Worm (Caenorhabditis elegans) whole organism, L4/young adult: ENCODE measurements around the gene msp-57.
"Not testable (repeated sequence)": the region's sequence is repeated elsewhere in the genome, so short reads cannot be mapped to it uniquely, and the experiment has no call there.

Experiments
- W03F9.2 ChIP-seq: fragments of 150-350 bp; optimal IDR thresholded peaks from 2 replicates; lab custom pipeline; 2014; ENCODE audit warnings: missing biosample characterization, missing genetic modification characterization
- dao-5 ChIP-seq: sonication (generic microtip); optimal IDR thresholded peaks from 2 replicates; lab custom pipeline; 2016; ENCODE audit warnings: missing genotype, missing genetic modification characterization, moderate library complexity, missing compliant biosample characterization
- him-1 ChIP-seq: sonication (generic microtip); optimal IDR thresholded peaks from 2 replicates; lab custom pipeline; 2016; ENCODE audit warnings: missing genotype, missing genetic modification reagents, missing genetic modification characterization, missing compliant biosample characterization

msp-57 gene

DNA sequence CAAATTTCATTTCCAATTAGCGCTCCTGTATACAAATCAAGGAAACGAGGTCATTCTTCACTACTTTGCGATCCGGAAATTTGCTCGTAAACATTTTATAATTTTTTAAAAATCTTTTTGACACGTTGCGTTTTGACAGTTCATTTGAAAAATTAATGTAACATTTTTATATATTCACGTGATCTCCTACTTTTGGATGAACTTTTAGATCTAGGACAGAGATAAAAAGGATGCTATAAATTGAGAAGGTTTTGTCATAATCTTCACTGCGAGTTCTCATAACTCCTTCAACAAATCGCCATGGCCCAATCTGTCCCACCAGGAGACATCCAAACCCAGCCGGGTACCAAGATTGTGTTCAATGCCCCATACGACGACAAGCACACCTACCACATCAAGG is at the start of gene msp-57:
Gene msp-57, plus strand, starts transcription at position 301 of the 400 bp plus-strand sequence.
- TF ChIP-seq dao-5 (tag; lab: Kevin White, UChicago); W03F9.2; him-1 (tag; lab: Kevin White, UChicago): not testable (repeated sequence)

DNA sequence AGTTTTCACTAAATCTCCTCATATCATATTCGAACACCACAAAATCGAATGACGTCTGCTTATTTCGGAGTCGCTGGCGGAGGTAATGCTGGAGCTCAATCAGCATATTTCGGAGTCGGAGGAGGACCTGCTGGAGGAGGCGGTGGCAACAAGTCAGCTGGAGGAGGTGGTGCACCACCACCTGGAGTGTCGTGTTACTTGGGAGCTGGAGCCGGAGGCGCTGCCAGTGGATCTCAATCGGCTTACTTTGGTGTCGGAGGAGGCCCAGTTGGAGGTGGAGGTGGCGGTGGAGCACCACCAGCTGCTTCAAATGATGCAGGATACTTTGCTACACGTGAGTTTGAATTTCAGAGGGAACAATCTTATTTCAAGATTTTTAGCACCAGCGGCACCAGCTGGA is 45.9 kb upstream of the msp-57 start, which contains the start of gene ssq-4:
Gene ssq-4, plus strand, starts transcription at position 19 of the 400 bp plus-strand sequence.
- not testable (repeated sequence) for TF ChIP-seq W03F9.2; him-1 (tag; lab: Kevin White, UChicago); dao-5 (tag; lab: Kevin White, UChicago)

DNA sequence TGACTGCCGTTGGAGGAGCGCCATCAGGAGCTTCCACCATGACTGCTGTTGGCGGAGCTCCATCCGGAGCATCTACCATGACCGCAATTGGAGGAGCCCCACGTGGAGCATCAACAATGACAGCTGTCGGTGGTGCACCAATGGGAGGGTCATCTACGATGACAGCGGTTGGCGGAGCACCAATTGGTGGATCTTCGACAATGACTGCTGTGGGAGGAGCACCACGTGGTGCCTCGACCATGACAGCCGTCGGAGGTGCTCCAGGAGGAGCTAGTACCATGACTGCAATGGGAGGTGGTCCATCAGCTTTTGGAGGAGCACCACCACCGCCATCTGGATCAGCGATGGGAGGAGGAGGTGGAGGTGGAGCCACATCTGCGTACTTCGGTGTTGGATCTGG is 45.3 kb upstream of the msp-57 start, which contains the start of gene T28H11.7:
Gene T28H11.7, minus strand, starts transcription at position 101 of the 400 bp plus-strand sequence.
- TF ChIP-seq W03F9.2; dao-5 (tag; lab: Kevin White, UChicago); him-1 (tag; lab: Kevin White, UChicago): not testable (repeated sequence)

DNA sequence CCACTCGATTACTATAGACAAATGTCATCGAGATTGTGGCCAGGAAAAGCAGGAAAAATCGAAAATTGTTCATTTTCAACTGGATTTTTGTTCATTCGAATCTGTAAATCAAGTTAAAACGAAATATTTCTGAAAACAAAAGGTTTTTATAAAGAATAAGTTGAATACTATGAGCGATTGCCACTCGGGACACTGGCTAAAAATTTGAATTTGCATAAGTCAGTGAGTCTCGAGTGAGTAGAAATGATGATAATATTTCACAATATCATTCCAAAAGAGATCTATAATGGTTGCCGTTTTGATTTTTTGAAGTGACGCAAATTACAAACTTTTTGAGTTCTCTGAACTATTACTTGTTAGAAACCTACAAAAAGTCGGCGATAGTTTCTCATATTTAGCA is 41.8 kb upstream of the msp-57 start, which contains the start of gene T28H11.8:
Gene T28H11.8, minus strand, starts transcription at position 101 of the 400 bp plus-strand sequence.
- TF ChIP-seq him-1 (tag; lab: Kevin White, UChicago) (no peak), dao-5 (tag; lab: Kevin White, UChicago) (no peak), W03F9.2 (no peak)

DNA sequence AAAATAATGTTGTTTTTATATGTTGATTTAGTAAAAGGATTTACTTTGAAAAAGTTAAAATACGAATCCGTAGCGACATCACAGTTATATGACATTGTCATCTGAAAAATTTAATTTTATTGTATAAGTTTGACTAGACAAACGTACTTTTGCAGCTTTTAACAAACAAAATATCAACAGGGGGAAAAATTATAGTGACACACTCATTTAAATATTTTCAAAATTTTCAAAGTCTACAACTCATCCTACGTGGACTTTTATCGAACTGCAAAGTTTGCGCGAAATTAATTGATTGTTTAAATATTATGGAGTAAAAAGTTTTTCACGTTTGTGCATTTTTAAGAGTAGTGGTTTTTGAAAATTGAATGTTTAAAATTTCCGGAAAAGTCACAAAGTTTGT is 36.7 kb upstream of the msp-57 start, which contains the start of gene C09B9.85:
Gene C09B9.85, minus strand, starts transcription at position 101 of the 400 bp plus-strand sequence.
- TF ChIP-seq W03F9.2, result no peak
- no peak for TF ChIP-seq him-1 (tag; lab: Kevin White, UChicago)
- TF ChIP-seq dao-5 (tag; lab: Kevin White, UChicago), result no peak

DNA sequence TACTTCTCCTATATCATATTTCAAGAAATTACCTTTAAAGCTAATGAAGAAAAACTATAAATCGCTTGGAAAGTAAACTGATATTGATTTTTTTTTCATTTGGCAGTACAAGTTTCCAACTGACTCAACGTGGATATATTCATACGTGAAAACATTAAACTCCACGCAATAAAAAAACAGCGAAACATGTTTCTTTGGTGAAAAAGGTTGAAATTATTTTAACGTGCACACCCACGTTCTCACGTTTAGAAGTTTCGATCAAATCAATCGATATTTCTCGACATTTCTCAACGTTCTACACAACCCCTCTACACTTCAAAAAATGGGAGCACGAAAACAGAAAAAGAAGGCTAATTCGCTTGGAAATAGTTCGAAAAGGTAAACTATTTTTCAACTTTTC is 33.4 kb upstream of the msp-57 start, which contains the start of the genes best-6 and C09B9.2:
Gene best-6, minus strand, starts transcription at position 101 of the 400 bp plus-strand sequence.
Gene C09B9.2, plus strand, starts transcription at position 314 of the 400 bp plus-strand sequence.
- TF ChIP-seq him-1 (tag; lab: Kevin White, UChicago), result no peak
- no peak for TF ChIP-seq dao-5 (tag; lab: Kevin White, UChicago)
- no peak for TF ChIP-seq W03F9.2

DNA sequence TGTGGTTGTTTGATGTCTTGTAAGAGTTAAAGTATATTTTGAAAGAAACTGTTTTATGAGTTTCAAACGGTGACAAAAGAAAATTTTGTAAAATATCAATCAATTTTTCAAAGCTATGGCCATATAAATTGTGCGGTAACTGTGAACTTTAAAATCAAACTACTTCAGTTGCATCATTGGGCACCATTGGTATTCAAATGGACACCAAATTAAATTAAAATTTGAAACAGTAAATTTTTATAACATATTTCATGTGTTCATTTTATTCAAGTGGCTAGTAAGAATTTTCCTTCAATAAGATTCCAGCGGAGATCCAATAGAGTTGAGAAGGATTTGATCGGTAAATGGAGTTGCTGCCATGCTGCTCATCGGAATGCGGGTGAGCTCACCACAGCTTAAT is 31.0 kb upstream of the msp-57 start:
- no peak for TF ChIP-seq W03F9.2
- no peak for TF ChIP-seq dao-5 (tag; lab: Kevin White, UChicago)
- TF ChIP-seq him-1 (tag; lab: Kevin White, UChicago), result no peak

DNA sequence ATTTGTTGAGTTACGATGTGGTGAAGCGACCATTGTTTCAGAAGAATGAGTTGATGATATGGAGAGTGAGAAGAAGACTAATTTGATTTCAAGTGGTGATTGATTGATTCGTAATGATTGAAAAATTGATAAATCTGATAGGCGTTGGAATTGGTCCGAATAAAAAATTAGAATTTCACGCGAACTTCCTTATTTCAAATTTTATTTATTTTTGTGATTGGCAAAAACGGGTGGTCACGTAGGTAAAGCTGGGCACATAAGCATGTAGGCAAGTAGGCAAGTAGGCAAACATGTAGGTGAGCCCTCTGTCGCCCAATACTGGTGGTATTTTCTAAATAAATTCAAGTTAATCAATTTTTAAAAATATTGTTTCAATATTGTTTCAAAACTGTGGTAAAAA is 29.1 kb upstream of the msp-57 start, which contains the start of gene C09B9.4:
Gene C09B9.4, minus strand, starts transcription at position 101 of the 400 bp plus-strand sequence.
- no peak for TF ChIP-seq him-1 (tag; lab: Kevin White, UChicago)
- TF ChIP-seq W03F9.2, result no peak
- no peak for TF ChIP-seq dao-5 (tag; lab: Kevin White, UChicago)

DNA sequence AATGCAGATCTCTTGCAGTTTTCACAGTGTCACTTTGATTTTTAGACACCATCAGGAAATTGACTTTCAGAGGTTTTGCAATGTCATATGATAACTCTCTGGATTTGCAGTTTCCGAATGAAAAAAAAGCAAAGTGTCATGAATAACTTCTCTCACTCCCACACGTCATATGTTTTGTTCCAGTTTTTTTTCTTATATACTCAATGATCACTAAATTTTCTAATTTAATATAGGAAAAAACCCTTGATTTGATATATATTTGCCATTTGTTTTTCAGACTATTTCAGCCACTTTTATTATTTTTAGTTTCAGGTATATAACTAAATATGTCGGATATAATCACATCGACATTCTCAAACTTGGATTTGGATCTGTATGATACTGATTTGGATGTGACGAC is 24.9 kb upstream of the msp-57 start, which contains the start of gene C09B9.1:
Gene C09B9.1, plus strand, starts transcription at position 301 of the 400 bp plus-strand sequence.
- TF ChIP-seq W03F9.2 (no peak), dao-5 (tag; lab: Kevin White, UChicago) (no peak), him-1 (tag; lab: Kevin White, UChicago) (no peak)

DNA sequence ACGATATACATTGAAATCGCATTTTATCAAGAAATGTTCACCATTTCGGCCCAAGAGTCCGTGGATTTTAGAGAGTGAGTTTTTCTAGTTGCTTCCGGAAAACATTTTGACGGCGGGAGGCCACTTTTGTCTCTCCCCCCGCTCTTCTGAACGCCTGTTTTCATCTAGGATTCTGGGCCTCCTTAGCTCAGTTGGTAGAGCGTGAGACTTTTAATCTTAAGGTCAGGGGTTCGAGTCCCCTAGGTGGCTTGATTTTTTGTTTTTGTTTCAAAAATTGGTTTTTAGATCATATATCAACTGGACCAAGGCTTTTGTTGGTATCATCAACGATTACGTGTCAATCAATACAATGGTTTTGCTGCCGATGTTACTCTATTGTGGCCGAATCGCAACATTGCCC is 23.6 kb upstream of the msp-57 start:
- no peak for TF ChIP-seq W03F9.2
- TF ChIP-seq him-1 (tag; lab: Kevin White, UChicago), result peak; percentile 17
- TF ChIP-seq dao-5 (tag; lab: Kevin White, UChicago), result peak; percentile 66

DNA sequence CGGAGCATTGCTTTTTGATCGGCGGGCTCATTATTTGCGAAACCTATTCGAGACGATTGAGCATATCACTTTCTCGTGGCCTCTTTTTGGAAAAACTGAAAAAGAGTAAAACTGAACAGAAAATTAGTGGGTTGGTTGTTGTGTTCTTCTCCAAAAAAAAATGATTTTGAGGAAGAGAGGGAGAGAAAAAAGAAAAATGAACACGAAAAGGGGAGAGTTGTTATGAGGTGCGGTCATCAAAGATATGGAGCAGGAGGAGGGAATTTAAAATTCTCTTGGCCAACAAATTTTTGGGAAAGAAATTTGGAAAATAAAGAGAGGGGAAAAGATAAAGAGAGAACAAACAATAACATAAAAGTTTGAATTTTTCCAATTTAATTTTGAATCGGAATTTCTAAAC is 17.0 kb upstream of the msp-57 start, which contains the start of gene hot-9:
Gene hot-9, minus strand, starts transcription at position 101 of the 400 bp plus-strand sequence.
- TF ChIP-seq W03F9.2 (no peak), him-1 (tag; lab: Kevin White, UChicago) (no peak), dao-5 (tag; lab: Kevin White, UChicago) (no peak)

DNA sequence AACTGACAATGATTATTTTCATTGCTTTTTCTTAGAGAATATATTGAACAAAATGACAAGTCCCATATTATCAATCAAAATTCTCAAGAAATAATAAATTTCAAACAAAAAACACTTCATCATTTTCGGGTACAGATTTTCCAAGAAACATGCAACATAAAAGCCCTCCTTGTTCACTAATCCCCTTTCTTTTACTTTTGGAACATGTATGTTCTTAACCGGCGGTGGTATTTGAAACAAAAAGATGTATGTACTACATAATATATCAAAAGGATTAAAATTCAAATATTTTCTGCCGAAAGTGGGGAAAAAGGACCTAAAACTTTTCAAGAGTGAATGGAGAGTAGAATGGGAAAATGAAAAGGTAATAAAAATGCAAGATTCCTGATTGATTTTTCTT is 8.1 kb upstream of the msp-57 start:
- no peak for TF ChIP-seq W03F9.2
- no peak for TF ChIP-seq dao-5 (tag; lab: Kevin White, UChicago)
- TF ChIP-seq him-1 (tag; lab: Kevin White, UChicago), result no peak

DNA sequence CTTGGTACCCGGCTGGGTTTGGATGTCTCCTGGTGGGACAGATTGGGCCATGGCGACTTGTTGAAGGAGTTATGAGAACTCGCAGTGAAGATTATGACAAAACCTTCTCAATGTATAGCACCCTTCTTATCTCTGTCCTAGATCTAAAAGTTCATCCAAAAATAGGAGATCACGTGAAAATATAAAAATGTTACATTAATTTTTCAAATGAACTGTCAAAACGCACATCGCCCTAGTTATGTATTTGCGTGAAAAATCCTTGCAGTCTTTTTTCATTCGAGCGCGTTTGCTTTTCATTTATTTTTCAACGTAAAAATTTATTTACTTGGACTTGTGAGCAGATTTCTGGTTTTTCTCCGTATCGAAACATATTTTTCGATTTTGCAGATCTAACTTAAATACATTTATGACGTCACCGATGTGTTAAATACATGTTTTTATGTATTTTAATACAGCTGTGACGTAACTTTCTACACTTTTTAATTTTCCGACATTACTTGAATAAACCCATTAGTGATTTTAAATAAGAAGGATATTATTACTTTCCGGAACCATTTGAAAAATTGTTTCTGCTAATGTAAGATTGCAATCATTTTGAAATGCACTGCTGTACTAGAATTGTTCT is 6.3 kb upstream of the msp-57 start, which contains the start of gene msp-55:
Gene msp-55, minus strand, starts transcription at position 51 of the 625 bp plus-strand sequence.
- TF ChIP-seq W03F9.2 (no peak), dao-5 (tag; lab: Kevin White, UChicago) (no peak), him-1 (tag; lab: Kevin White, UChicago) (no peak)

DNA sequence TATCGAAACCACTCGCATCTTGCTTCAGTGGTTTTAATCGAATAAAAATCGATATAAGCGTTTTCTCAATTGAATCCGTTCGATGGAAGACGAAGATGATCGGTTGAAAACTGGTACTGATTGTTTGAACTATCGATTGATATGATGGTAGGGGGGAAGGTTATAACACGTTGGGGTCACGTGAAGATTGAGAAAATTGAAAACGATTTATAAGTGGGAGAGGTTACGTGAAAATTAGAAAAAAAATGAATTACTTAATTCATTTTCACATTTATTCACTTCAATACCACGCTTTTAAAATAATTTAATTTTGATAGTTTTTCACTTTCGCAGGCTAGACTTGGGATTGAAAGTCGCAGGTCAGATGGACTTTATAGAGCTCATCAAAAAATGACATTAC is 1.4 kb upstream of the msp-57 start, which contains the start of gene C09B9.7:
Gene C09B9.7, minus strand, starts transcription at position 101 of the 400 bp plus-strand sequence.
- TF ChIP-seq W03F9.2 (no peak), him-1 (tag; lab: Kevin White, UChicago) (no peak), dao-5 (tag; lab: Kevin White, UChicago) (no peak)
